Fruit fly (Drosophila melanogaster) Kc167 (cell line): Measurements from ENCODE around the gene Polr2H.

Experiments used
- Myc ChIP-seq: fragments of >200 bp; optimal IDR thresholded peaks from 2 replicates; lab custom pipeline; 2017; ENCODE audit warnings: missing external identifiers
- Sin3A ChIP-seq: fragments of >200 bp; optimal IDR thresholded peaks from 2 replicates; lab custom pipeline; 2018; ENCODE audit warnings: missing external identifiers
- h ChIP-seq: fragments of >200 bp; optimal IDR thresholded peaks from 3 replicates; lab custom pipeline; 2018; ENCODE audit warnings: missing external identifiers
- insv ChIP-seq: fragments of >200 bp; optimal IDR thresholded peaks from 3 replicates; lab custom pipeline; 2018; ENCODE audit warnings: missing external identifiers
- psq ChIP-seq: fragments of >200 bp; optimal IDR thresholded peaks from 2 replicates; lab custom pipeline; 2017; ENCODE audit warnings: missing external identifiers
- ttk ChIP-seq: sonication (Bioruptor generic); optimal IDR thresholded peaks from 2 replicates; lab custom pipeline; 2017; ENCODE audit warnings: missing external identifiers

Polr2H gene

dm6 chr3L:21744169-21744568 is 15.4 kb downstream of the Polr2H start, which contains the start of gene CG14565:
TSS of gene CG14565 (minus strand) at chr3L:21744269.
- TF ChIP-seq psq (lab: Kevin White, UChicago), result no peak
- TF ChIP-seq insv (lab: Kevin White, UChicago), result no peak
- no peak for TF ChIP-seq Myc (lab: Kevin White, UChicago)
- TF ChIP-seq ttk (lab: Kevin White, UChicago), result no peak
- TF ChIP-seq h (lab: Kevin White, UChicago), result no peak
- no peak for TF ChIP-seq Sin3A (lab: Kevin White, UChicago)

DNA sequence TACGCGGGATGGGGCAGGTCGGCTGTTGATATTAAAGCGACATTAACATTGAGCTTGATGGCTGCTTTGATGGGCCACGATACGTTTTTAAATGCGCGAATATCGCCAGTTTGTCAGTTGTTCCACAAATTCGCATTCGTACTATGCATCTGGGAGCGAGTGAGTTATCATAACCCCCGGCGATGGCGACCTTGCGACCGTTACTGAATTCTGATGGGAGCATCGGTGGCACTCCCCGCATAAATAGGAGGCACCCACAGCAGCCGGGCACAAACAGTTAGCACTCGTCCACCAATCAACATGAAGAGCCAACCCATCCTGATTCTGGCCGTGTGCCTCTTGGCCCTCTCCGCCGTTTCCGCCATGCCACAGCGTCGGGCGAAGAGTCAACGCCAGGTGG is 28.1 kb downstream of the Polr2H start, which contains the start of gene CG14564:
TSS of gene CG14564 (plus strand) at position 301 of the 400 bp plus-strand sequence.
- no peak for TF ChIP-seq ttk (lab: Kevin White, UChicago)
- no peak for TF ChIP-seq h (lab: Kevin White, UChicago)
- no peak for TF ChIP-seq Sin3A (lab: Kevin White, UChicago)
- no peak for TF ChIP-seq Myc (lab: Kevin White, UChicago)
- TF ChIP-seq insv (lab: Kevin White, UChicago), result no peak
- TF ChIP-seq psq (lab: Kevin White, UChicago), result no peak

DNA sequence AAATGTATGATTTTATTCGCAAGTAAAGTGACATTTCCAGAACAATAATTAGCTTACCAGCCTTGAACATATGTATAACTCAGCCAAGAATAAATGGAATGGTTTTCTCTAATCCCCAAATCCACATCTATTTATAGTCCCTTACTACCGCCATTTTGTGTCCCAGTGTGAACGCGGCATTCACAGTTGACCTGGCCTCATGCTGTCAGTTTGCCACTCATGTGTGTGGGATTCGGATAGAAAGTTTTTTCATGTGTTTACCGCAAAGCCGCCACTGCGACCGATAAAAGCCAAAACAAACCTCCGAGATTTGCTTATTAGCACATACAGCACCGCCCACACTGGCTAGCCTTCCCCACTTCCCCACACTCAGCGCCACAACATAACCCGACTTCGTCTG is 37.2 kb downstream of the Polr2H start:
- TF ChIP-seq psq (lab: Kevin White, UChicago) (no peak), insv (lab: Kevin White, UChicago) (no peak), h (lab: Kevin White, UChicago) (no peak), Myc (lab: Kevin White, UChicago) (no peak), Sin3A (lab: Kevin White, UChicago) (no peak), ttk (lab: Kevin White, UChicago) (no peak)

DNA sequence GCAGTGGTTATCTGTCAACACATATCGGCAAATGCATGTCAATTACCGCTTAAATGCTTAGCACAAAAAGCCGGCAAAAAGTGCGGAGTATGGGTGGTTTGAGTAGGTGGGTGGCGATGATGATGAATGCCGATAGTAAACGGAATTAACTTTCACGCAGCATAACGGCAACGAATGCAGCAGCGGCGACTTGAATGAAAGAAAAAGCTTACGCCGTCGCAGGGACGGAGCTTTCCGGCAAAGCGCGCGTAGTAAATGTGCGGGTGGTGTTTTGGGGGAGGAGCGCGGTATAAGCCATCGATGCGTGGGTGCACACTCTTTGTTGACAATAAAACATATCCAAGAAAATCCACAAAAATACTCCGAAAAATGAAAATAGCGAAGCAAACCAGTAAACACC is 40.8 kb downstream of the Polr2H start, which contains the start of gene CG7370:
TSS of gene CG7370 (plus strand) at position 301 of the 400 bp plus-strand sequence.
- TF ChIP-seq psq (lab: Kevin White, UChicago) (no peak), h (lab: Kevin White, UChicago) (no peak)

- no peak for TF ChIP-seq Sin3A (lab: Kevin White, UChicago)
- TF ChIP-seq insv (lab: Kevin White, UChicago), result no peak
- no peak for TF ChIP-seq h (lab: Kevin White, UChicago)
- no peak for TF ChIP-seq ttk (lab: Kevin White, UChicago)
- no peak for TF ChIP-seq Myc (lab: Kevin White, UChicago)
Measured at dm6 chr3L:21770328-21770727, 41.6 kb downstream of the Polr2H start, which contains the start of gene Syn1. TSS of gene Syn1 (minus strand) at chr3L:21770534.

dm6 chr3L:21773855-21774254 is 45.1 kb downstream of the Polr2H start:
- no peak for TF ChIP-seq Sin3A (lab: Kevin White, UChicago)
- TF ChIP-seq psq (lab: Kevin White, UChicago), result no peak
- TF ChIP-seq insv (lab: Kevin White, UChicago), result no peak
- no peak for TF ChIP-seq h (lab: Kevin White, UChicago)
- TF ChIP-seq Myc (lab: Kevin White, UChicago), result no peak
- no peak for TF ChIP-seq ttk (lab: Kevin White, UChicago)
